Worm (Caenorhabditis elegans) whole organism, L2 larva: ENCODE data around the gene Y37E11B.10.
A peak's percentile ranks its signal among the peaks of the same experiment; 100 is the strongest.

Experiments used
- C34F6.9 ChIP-seq: fragments of 150-350 bp; optimal IDR thresholded peaks from 2 replicates; lab custom pipeline; 2014; ENCODE audit warnings: missing biosample characterization, missing genetic modification characterization
- F13H6.1 ChIP-seq: sonication (generic microtip); optimal IDR thresholded peaks from 2 replicates; lab custom pipeline; 2016; ENCODE audit warnings: missing genetic modification characterization, missing compliant biosample characterization
- Y55F3AM.14 ChIP-seq: fragments of 200-800 bp; sonication (Bioruptor generic); optimal IDR thresholded peaks from 2 replicates; lab custom pipeline; 2018; ENCODE audit warnings: mild to moderate bottlenecking, missing genetic modification characterization, missing compliant biosample characterization
- ZK546.5 ChIP-seq: sonication (generic microtip); optimal IDR thresholded peaks from 2 replicates; lab custom pipeline; 2017; ENCODE audit warnings: missing biosample characterization, missing genetic modification characterization
- alr-1 ChIP-seq: fragments of 150-350 bp; optimal IDR thresholded peaks from 2 replicates; lab custom pipeline; 2014; ENCODE audit warnings: missing biosample characterization, missing genetic modification characterization
- aly-2 ChIP-seq: fragments of 150-350 bp; optimal IDR thresholded peaks from 2 replicates; lab custom pipeline; 2014; ENCODE audit warnings: missing biosample characterization, missing genetic modification characterization
- ama-1 ChIP-seq: fragments of 150-350 bp; optimal IDR thresholded peaks from 2 replicates; lab custom pipeline; 2018; ENCODE audit warnings: inconsistent platforms
- ceh-16 ChIP-seq: fragments of 150-350 bp; optimal IDR thresholded peaks from 2 replicates; lab custom pipeline; 2014; ENCODE audit warnings: missing biosample characterization, missing genetic modification characterization
- ceh-82 ChIP-seq: fragments of 150-350 bp; optimal IDR thresholded peaks from 2 replicates; lab custom pipeline; 2014; ENCODE audit warnings: missing biosample characterization, missing genetic modification characterization
- crh-2 ChIP-seq: sonication (generic microtip); optimal IDR thresholded peaks from 2 replicates; lab custom pipeline; 2017; ENCODE audit warnings: missing biosample characterization, missing genetic modification characterization
- dmd-4 ChIP-seq: sonication (generic microtip); optimal IDR thresholded peaks from 2 replicates; lab custom pipeline; 2017; ENCODE audit warnings: missing biosample characterization, missing genetic modification characterization
- elt-3 ChIP-seq: sonication (generic microtip); optimal IDR thresholded peaks from 2 replicates; lab custom pipeline; 2017; ENCODE audit warnings: missing biosample characterization, missing genetic modification characterization
- gmeb-1 ChIP-seq: fragments of 150-350 bp; optimal IDR thresholded peaks from 2 replicates; lab custom pipeline; 2014; ENCODE audit warnings: missing biosample characterization, missing genetic modification characterization
- lin-11 ChIP-seq: fragments of 150-350 bp; sonication (generic microtip); optimal IDR thresholded peaks from 2 replicates; lab custom pipeline; 2014; ENCODE audit warnings: missing biosample characterization, missing genetic modification characterization, inconsistent platforms, mixed read lengths
- lin-13 ChIP-seq: fragments of 150-350 bp; optimal IDR thresholded peaks from 2 replicates; lab custom pipeline; 2014; ENCODE audit warnings: missing biosample characterization, missing genetic modification reagents, missing genetic modification characterization
- lin-39 ChIP-seq: fragments of 150-350 bp; optimal IDR thresholded peaks from 2 replicates; lab custom pipeline; 2014; ENCODE audit warnings: missing biosample characterization, missing genetic modification reagents, missing genetic modification characterization
- lsy-2 ChIP-seq, 2 experiments: fragments of 150-350 bp in 1 of 2; sonication (generic microtip) in 1 of 2; optimal IDR thresholded peaks; 2 replicates each; lab custom pipeline; 2014 to 2017; ENCODE audit warnings: missing biosample characterization in 2 of 2, missing genetic modification characterization in 2 of 2
- mab-5 ChIP-seq: fragments of 150-350 bp; optimal IDR thresholded peaks from 2 replicates; lab custom pipeline; 2014; ENCODE audit warnings: missing biosample characterization, missing genetic modification characterization
- nhr-10 ChIP-seq: sonication (generic microtip); optimal IDR thresholded peaks from 2 replicates; lab custom pipeline; 2017; ENCODE audit warnings: missing biosample characterization, missing genetic modification characterization
- nhr-11 ChIP-seq: fragments of 150-350 bp; optimal IDR thresholded peaks from 2 replicates; lab custom pipeline; 2014; ENCODE audit warnings: missing biosample characterization, missing genetic modification characterization
- nhr-129 ChIP-seq: fragments of 150-350 bp; optimal IDR thresholded peaks from 2 replicates; lab custom pipeline; 2014; ENCODE audit warnings: missing biosample characterization, missing genetic modification characterization
- nhr-21 ChIP-seq: fragments of 150-350 bp; optimal IDR thresholded peaks from 2 replicates; lab custom pipeline; 2014; ENCODE audit warnings: missing biosample characterization, missing genetic modification characterization
- nhr-237 ChIP-seq: fragments of 150-350 bp; optimal IDR thresholded peaks from 2 replicates; lab custom pipeline; 2014; ENCODE audit warnings: missing biosample characterization, missing genetic modification characterization
- nhr-25 ChIP-seq: fragments of 150-350 bp; sonication (generic microtip); optimal IDR thresholded peaks from 3 replicates; lab custom pipeline; 2014; ENCODE audit warnings: missing biosample characterization, missing genetic modification characterization
- nhr-6 ChIP-seq: fragments of 150-350 bp; optimal IDR thresholded peaks from 2 replicates; lab custom pipeline; 2014; ENCODE audit warnings: missing biosample characterization, missing genetic modification characterization
- nhr-77 ChIP-seq: fragments of 150-350 bp; optimal IDR thresholded peaks from 2 replicates; lab custom pipeline; 2014; ENCODE audit warnings: missing biosample characterization, missing genetic modification characterization
- peb-1 ChIP-seq: fragments of 150-350 bp; optimal IDR thresholded peaks from 2 replicates; lab custom pipeline; 2014; ENCODE audit warnings: missing biosample characterization, missing genetic modification characterization
- sem-4 ChIP-seq: fragments of 150-350 bp; optimal IDR thresholded peaks from 2 replicates; lab custom pipeline; 2014; ENCODE audit warnings: missing biosample characterization, missing genetic modification reagents, missing genetic modification characterization
- skn-1 ChIP-seq: sonication (generic microtip); optimal IDR thresholded peaks from 2 replicates; lab custom pipeline; 2017; ENCODE audit warnings: missing biosample characterization, missing genetic modification characterization
- sma-3 ChIP-seq: sonication (generic microtip); optimal IDR thresholded peaks from 2 replicates; lab custom pipeline; 2016; ENCODE audit warnings: missing genetic modification reagents, missing genetic modification characterization, missing compliant biosample characterization
- sma-9 ChIP-seq, 2 experiments: fragments of 150-350 bp in 1 of 2; sonication (generic microtip) in 1 of 2; optimal IDR thresholded peaks; 2 replicates each; lab custom pipeline; 2014 to 2016; ENCODE audit warnings: missing genetic modification characterization in 2 of 2, mild to moderate bottlenecking in 1 of 2, missing biosample characterization in 1 of 2, missing compliant biosample characterization in 1 of 2, missing genetic modification reagents in 1 of 2, moderate library complexity in 1 of 2
- snpc-4 ChIP-seq: fragments of 150-350 bp; optimal IDR thresholded peaks from 2 replicates; lab custom pipeline; 2014; ENCODE audit warnings: missing biosample characterization, missing genetic modification characterization
- unc-39 ChIP-seq: fragments of 150-350 bp; optimal IDR thresholded peaks from 2 replicates; lab custom pipeline; 2014; ENCODE audit warnings: missing biosample characterization, missing genetic modification characterization
- unc-55 ChIP-seq: fragments of 150-350 bp; sonication (generic microtip); optimal IDR thresholded peaks from 3 replicates; lab custom pipeline; 2014; ENCODE audit warnings: missing biosample characterization, missing genetic modification reagents, missing genetic modification characterization
- zag-1 ChIP-seq: fragments of 150-350 bp; optimal IDR thresholded peaks from 2 replicates; lab custom pipeline; 2014; ENCODE audit warnings: missing biosample characterization, missing genetic modification characterization
- ztf-11 ChIP-seq: sonication (generic microtip); optimal IDR thresholded peaks from 2 replicates; lab custom pipeline; 2017; ENCODE audit warnings: missing biosample characterization, missing genetic modification characterization
- ztf-4 ChIP-seq: fragments of 150-350 bp; optimal IDR thresholded peaks from 2 replicates; lab custom pipeline; 2014; ENCODE audit warnings: missing biosample characterization, missing genetic modification characterization

The Y37E11B.10 gene

DNA sequence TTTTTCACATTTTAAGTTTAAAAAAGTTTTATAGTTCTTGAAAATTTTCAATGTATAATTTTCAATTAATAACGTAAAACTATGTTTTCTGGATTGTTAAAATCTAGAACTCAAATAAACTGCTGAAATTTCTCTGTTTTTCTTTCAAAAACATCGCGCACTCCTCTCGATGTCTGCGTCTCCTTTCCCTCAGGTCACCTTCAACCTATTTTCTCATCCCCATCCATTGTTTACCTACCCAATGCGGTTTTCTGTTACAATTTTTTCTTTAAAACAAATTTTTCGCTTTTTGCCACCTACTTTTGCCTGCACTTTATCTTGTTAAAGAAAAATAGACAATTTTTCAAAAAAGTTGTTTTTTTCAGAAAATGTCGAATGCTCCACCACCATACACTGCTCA is 27.0 kb upstream of the Y37E11B.10 start, which contains the start of gene ZC416.2:
Gene ZC416.2, plus strand, starts transcription at position 366 of the 400 bp plus-strand sequence.
- TF ChIP-seq sma-3 (GFP tag; lab: Kevin White, UChicago), result no peak
- no peak for TF ChIP-seq sem-4
- peak; percentile 9 for TF ChIP-seq F13H6.1 (tag; lab: Kevin White, UChicago)
- TF ChIP-seq, all 48 proteins: peak for 1

DNA sequence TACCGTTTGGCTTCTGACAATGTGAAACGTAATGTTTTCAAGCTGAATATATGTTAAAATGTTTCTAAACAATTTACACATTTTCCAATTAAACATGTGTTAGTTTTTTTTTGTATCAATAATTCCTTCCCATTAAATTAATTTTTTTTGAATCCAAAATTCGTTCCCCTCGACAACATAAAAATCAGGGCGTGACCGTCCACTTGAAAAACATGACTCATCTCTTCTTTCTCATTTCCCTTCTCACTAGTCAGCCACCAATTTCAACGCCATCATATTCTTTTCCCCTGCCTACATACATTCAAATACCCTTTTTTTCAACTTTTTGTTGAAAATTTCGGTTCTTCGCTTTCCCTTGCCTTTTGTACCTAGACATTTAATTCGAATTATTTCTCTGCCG is 26.2 kb upstream of the Y37E11B.10 start:
- no peak for TF ChIP-seq unc-55 (GFP tag; lab: Kevin White, UChicago)
- TF ChIP-seq nhr-77, result no peak
- TF ChIP-seq snpc-4 (tag; lab: Kevin White, UChicago), result no peak
- TF ChIP-seq lin-13 (GFP tag; lab: Kevin White, UChicago), result no peak
- TF ChIP-seq ztf-4 (tag; lab: Kevin White, UChicago), result no peak
- no peak for TF ChIP-seq ZK546.5 (tag; lab: Kevin White, UChicago)
- no peak for TF ChIP-seq ztf-11 (tag; lab: Kevin White, UChicago)
- no peak for TF ChIP-seq crh-2 (tag; lab: Kevin White, UChicago)
- TF ChIP-seq nhr-6, result no peak
- TF ChIP-seq nhr-21 (tag; lab: Kevin White, UChicago), result no peak

DNA sequence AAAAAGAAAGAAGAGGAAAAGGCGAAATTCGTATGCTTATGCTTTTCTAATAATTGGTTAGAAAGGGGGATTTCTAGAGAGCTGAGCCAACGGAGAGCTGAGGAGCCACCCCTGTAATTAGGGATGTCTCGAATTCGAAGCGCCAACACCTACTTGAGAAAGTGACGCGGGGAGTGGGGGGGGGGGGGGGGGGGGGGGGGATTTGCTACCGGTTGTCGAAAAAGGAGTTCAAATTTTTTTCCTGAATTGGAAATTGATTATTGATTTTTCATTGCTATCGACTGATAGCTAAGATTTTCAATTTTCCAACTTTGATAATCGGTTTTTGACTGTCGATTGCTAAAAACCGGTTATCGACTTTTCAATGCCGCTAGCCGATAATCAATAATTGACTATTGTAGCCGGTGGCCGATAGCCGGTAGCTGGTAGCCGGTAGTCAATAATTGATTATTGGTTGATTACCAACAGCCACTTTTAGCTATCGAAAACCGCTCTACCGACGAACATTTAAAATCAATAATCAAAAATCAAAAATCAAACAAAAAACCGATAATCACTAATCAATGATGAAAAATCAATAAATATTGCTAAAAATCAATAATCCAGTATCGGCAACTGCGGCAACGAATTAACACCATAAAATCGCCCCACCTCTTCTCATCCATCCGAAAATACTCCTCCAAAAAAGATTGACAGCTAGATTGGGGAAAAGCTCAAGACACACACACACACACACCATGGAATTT is 22.8 kb upstream of the Y37E11B.10 start:
- TF ChIP-seq skn-1 (tag; lab: Kevin White, UChicago) (no peak), dmd-4 (no peak), zag-1 (tag; lab: Kevin White, UChicago) (no peak), ceh-16 (tag; lab: Kevin White, UChicago) (no peak), ztf-11 (tag; lab: Kevin White, UChicago) (no peak), lin-11 (tag; lab: Kevin White, UChicago) (no peak), unc-39 (no peak), ama-1 (lab: Kevin White, UChicago) (no peak), nhr-237 (no peak), nhr-129 (tag; lab: Kevin White, UChicago) (no peak)

DNA sequence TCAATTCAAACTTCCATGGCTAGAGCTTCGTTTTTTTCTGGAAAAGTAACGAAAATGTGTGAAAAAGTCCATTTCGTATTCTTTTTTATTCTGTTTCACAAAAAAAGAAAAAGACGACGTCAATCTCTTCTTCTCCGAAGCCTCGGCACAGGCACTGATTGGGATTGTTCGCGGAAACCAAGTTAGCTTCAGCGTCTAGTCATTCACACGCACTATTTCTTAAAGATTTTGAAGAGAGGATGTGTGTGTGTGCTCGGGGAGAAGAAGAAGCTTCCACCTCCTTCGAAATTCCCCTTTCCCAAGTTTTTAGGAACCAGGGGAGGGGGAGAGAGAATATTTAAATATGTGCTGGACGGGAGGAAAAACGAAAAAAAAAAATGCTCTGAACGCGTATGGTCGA is 20.2 kb upstream of the Y37E11B.10 start:
- TF ChIP-seq aly-2 (tag; lab: Kevin White, UChicago) (no peak), C34F6.9 (tag; lab: Kevin White, UChicago) (peak; percentile 16), lin-39 (tag; lab: Kevin White, UChicago) (no peak)
- TF ChIP-seq, all 48 proteins: peak for 1

DNA sequence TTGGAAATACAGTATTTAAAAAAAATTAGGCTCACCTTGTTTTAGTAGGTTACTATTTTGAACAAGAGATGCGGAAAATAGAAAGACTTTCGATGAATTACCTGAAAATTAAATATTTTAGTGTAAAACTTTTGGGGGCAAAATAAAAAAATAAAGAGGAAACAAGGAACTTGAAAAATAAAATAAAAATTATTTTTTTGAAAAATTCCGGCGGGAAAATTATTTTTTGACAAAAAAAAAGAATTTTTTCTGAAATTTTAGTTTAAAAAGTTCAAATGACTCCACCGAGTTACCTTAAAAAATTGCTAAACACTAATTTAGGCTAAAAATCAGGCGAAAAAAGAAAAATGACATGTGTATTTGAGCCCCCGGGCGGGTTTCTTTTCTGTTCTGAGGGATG is 18.3 kb upstream of the Y37E11B.10 start, which contains the start of the genes cha-1 and unc-17:
Gene cha-1, minus strand, starts transcription at position 101 of the 400 bp plus-strand sequence.
Gene unc-17, minus strand, starts transcription at position 103 of the 400 bp plus-strand sequence.
- TF ChIP-seq sem-4 (no peak), gmeb-1 (tag; lab: Kevin White, UChicago) (no peak), elt-3 (no peak), nhr-21 (tag; lab: Kevin White, UChicago) (no peak), nhr-77 (no peak), nhr-11 (tag; lab: Kevin White, UChicago) (no peak)

DNA sequence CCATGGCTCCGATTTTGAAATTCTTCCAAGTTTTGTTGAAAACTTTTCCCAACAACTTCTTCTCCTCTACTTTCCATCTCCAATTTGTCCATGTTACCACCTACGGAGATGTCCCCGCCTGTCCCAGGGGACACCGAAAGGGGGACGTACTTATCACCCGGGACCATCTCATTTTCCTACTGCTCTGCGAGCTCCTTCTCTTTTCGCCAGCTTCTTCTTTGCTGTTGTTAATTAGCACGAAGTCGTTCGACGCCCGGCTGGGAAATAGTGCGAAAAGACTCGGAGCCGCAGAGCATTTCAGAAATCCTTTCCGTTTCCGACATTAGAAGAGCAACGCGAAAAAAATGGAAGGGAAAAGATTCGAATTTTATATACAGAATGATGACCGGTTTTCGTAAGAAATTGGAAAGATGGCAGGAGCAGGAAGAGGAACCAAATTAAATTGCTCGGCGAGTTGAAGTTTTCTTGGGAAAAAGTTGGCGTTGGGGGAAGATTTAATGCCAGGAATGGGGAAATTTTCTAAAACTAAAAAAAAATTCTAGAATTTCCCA is 15.6 kb upstream of the Y37E11B.10 start:
- TF ChIP-seq nhr-129 (tag; lab: Kevin White, UChicago), result no peak
- TF ChIP-seq nhr-21 (tag; lab: Kevin White, UChicago), result no peak
- TF ChIP-seq nhr-77, result no peak

DNA sequence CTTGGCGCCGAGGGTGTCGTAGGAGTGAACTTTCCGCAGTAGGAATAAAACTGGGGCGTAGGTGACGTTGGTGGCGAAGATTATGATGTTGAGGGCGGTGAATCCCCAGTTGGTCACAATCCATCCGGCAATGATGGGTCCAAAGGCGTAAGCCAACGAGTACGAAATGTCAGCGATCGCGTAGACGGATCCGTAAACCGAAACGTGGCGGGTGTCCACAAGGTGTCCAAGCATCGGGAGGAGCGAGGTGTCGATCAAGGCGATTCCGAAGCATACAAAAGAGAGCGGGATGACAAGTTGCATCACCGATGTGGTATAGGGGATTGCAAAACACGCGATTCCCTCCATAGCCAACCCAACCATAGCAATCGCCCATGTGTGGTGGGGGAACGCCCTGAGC is 12.5 kb upstream of the Y37E11B.10 start:
- TF ChIP-seq gmeb-1 (tag; lab: Kevin White, UChicago), result no peak
- TF ChIP-seq nhr-6, result no peak
- no peak for TF ChIP-seq nhr-25 (tag; lab: Kevin White, UChicago)
- no peak for TF ChIP-seq nhr-11 (tag; lab: Kevin White, UChicago)
- TF ChIP-seq Y55F3AM.14 (GFP tag; lab: Kevin White, UChicago), result no peak
- TF ChIP-seq ama-1 (lab: Kevin White, UChicago), result no peak
- TF ChIP-seq sem-4, result no peak
- TF ChIP-seq alr-1 (tag; lab: Kevin White, UChicago), result no peak
- no peak for TF ChIP-seq lin-39 (tag; lab: Kevin White, UChicago)
- TF ChIP-seq nhr-10, result no peak
- no peak for TF ChIP-seq mab-5
- no peak for TF ChIP-seq lin-11 (tag; lab: Kevin White, UChicago)
- no peak for TF ChIP-seq peb-1 (tag; lab: Kevin White, UChicago)
- no peak for TF ChIP-seq sma-9 (GFP tag; optimal IDR thresholded peaks at IDR 0.05; lab: Kevin White, UChicago)
- no peak for TF ChIP-seq sma-9 (tag; optimal IDR thresholded peaks at IDR 0.05; lab: Kevin White, UChicago)
- TF ChIP-seq ceh-82 (tag; lab: Kevin White, UChicago), result no peak
- TF ChIP-seq nhr-21 (tag; lab: Kevin White, UChicago), result no peak
- TF ChIP-seq lsy-2 (tag; optimal IDR thresholded peaks at IDR 0.05; lab: Kevin White, UChicago), result no peak
